Fruit fly (Drosophila melanogaster) whole organism, prepupa: ENCODE results near the gene THADA.

Experiments
- CG11294 ChIP-seq: fragments of 200-800 bp; sonication (Bioruptor generic); IDR thresholded peaks from 2 replicates; pipeline ENCODE4 v1.3.6; 2022; ENCODE audit warnings: missing biosample characterization, missing genetic modification characterization
- CG11762 ChIP-seq: fragments of 200-800 bp; sonication (Bioruptor generic); optimal IDR thresholded peaks from 3 replicates; lab custom pipeline; 2016; ENCODE audit warnings: missing biosample characterization, missing genetic modification characterization; ENCODE audit not compliant: insufficient read depth
- CG11902 ChIP-seq: fragments of 200-800 bp; sonication (Bioruptor generic); optimal IDR thresholded peaks from 3 replicates; lab custom pipeline; 2016; ENCODE audit warnings: missing biosample characterization, missing genetic modification characterization
- CG15336 ChIP-seq: fragments of 200-800 bp; sonication (Bioruptor generic); IDR thresholded peaks from 2 replicates; pipeline ENCODE4 v1.3.6; 2022; ENCODE audit warnings: missing biosample characterization, missing genetic modification characterization
- CG1621 ChIP-seq: fragments of 200-800 bp; sonication (Bioruptor generic); optimal IDR thresholded peaks from 3 replicates; lab custom pipeline; 2018; ENCODE audit warnings: missing biosample characterization, mild to moderate bottlenecking, missing genetic modification characterization
- CG16779 ChIP-seq: fragments of 200-800 bp; sonication (Bioruptor generic); optimal IDR thresholded peaks from 3 replicates; lab custom pipeline; 2017; ENCODE audit warnings: missing biosample characterization, mild to moderate bottlenecking, missing genetic modification characterization
- CG31627 ChIP-seq: fragments of 200-800 bp; sonication (Bioruptor generic); optimal IDR thresholded peaks from 3 replicates; lab custom pipeline; 2016; ENCODE audit warnings: missing biosample characterization, missing genetic modification characterization
- CG34406 ChIP-seq: fragments of 200-800 bp; sonication (Bioruptor generic); optimal IDR thresholded peaks from 3 replicates; lab custom pipeline; 2016; ENCODE audit warnings: missing biosample characterization, missing genetic modification characterization
- CG3919 ChIP-seq: fragments of 200-800 bp; sonication (Bioruptor generic); optimal IDR thresholded peaks from 3 replicates; lab custom pipeline; 2016; ENCODE audit warnings: missing biosample characterization, missing genetic modification characterization
- CG4318 ChIP-seq: fragments of 200-800 bp; sonication (Bioruptor generic); optimal IDR thresholded peaks from 3 replicates; lab custom pipeline; 2017; ENCODE audit warnings: missing biosample characterization, mild to moderate bottlenecking, missing genetic modification characterization
- CG6163 ChIP-seq: fragments of 200-800 bp; sonication (Bioruptor generic); IDR thresholded peaks from 3 replicates; pipeline ENCODE4 v1.3.6; 2022; ENCODE audit warnings: missing biosample characterization, missing genetic modification characterization
- CG6276 ChIP-seq: fragments of 200-800 bp; sonication (Bioruptor generic); optimal IDR thresholded peaks from 2 replicates; lab custom pipeline; 2017; ENCODE audit warnings: missing biosample characterization, mild to moderate bottlenecking, missing genetic modification characterization
- CG6808 ChIP-seq: fragments of 200-800 bp; sonication (Bioruptor generic); optimal IDR thresholded peaks from 3 replicates; lab custom pipeline; 2017; ENCODE audit warnings: missing biosample characterization, missing genetic modification characterization, mild to moderate bottlenecking, moderate library complexity, missing genetic modification reagents
- CG6854 ChIP-seq: fragments of 200-800 bp; sonication (Bioruptor generic); optimal IDR thresholded peaks from 2 replicates; lab custom pipeline; 2017; ENCODE audit warnings: missing biosample characterization, mild to moderate bottlenecking, missing genetic modification characterization
- CG7368 ChIP-seq: fragments of 200-800 bp; sonication (Bioruptor generic); optimal IDR thresholded peaks from 3 replicates; lab custom pipeline; 2016; ENCODE audit warnings: missing biosample characterization, missing genetic modification characterization
- CG8119 ChIP-seq: fragments of 200-800 bp; sonication (Bioruptor generic); IDR thresholded peaks from 3 replicates; pipeline ENCODE4 v1.3.6; 2022; ENCODE audit warnings: missing biosample characterization, missing genetic modification characterization
- CG8319 ChIP-seq: fragments of 200-800 bp; sonication (Bioruptor generic); optimal IDR thresholded peaks from 3 replicates; lab custom pipeline; 2016; ENCODE audit warnings: missing biosample characterization, missing genetic modification characterization
- CG9139 ChIP-seq: fragments of 200-800 bp; sonication (Bioruptor generic); optimal IDR thresholded peaks from 3 replicates; lab custom pipeline; 2017; ENCODE audit warnings: missing biosample characterization, mild to moderate bottlenecking, missing genetic modification characterization
- Eip75B ChIP-seq: fragments of 200-800 bp; sonication (Bioruptor generic); optimal IDR thresholded peaks from 3 replicates; lab custom pipeline; 2016; ENCODE audit warnings: missing biosample characterization, missing genetic modification characterization
- Eip78C ChIP-seq: fragments of 200-800 bp; sonication (Bioruptor generic); peaks from one replicate; lab custom pipeline; 2016; ENCODE audit warnings: missing biosample characterization, missing genetic modification characterization
- Eip93F ChIP-seq: fragments of 200-800 bp; sonication (Bioruptor generic); optimal IDR thresholded peaks from 2 replicates; lab custom pipeline; 2016; ENCODE audit warnings: missing biosample characterization, mild to moderate bottlenecking, missing genetic modification characterization
- Ets96B ChIP-seq: fragments of 200-800 bp; optimal IDR thresholded peaks from 2 replicates; lab custom pipeline; 2019; ENCODE audit warnings: missing biosample characterization, mild to moderate bottlenecking, missing genetic modification characterization, moderate library complexity
- Hr4 ChIP-seq: fragments of 200-800 bp; sonication (Bioruptor generic); optimal IDR thresholded peaks from 3 replicates; lab custom pipeline; 2016; ENCODE audit warnings: missing biosample characterization, missing genetic modification characterization
- Lpt ChIP-seq: fragments of 200-800 bp; sonication (Bioruptor generic); optimal IDR thresholded peaks from 3 replicates; lab custom pipeline; 2016; ENCODE audit warnings: missing biosample characterization, missing genetic modification characterization
- Met ChIP-seq: fragments of 200-800 bp; sonication (Bioruptor generic); optimal IDR thresholded peaks from 3 replicates; lab custom pipeline; 2016; ENCODE audit warnings: missing biosample characterization, missing genetic modification characterization
- OdsH ChIP-seq: fragments of 200-800 bp; sonication (Bioruptor generic); optimal IDR thresholded peaks from 3 replicates; lab custom pipeline; 2016; ENCODE audit warnings: missing biosample characterization, missing genetic modification characterization
- Sox102F ChIP-seq: fragments of 200-800 bp; sonication (Bioruptor generic); optimal IDR thresholded peaks from 2 replicates; lab custom pipeline; 2016; ENCODE audit warnings: missing biosample characterization, mild to moderate bottlenecking, missing genetic modification characterization
- acj6 ChIP-seq: fragments of 200-800 bp; sonication (Bioruptor generic); optimal IDR thresholded peaks from 3 replicates; lab custom pipeline; 2016; ENCODE audit warnings: missing biosample characterization, missing genetic modification characterization
- cyc ChIP-seq: fragments of 200-800 bp; sonication (Bioruptor generic); optimal IDR thresholded peaks from 3 replicates; lab custom pipeline; 2016; ENCODE audit warnings: missing biosample characterization, missing genetic modification characterization
- dac ChIP-seq: fragments of 200-800 bp; sonication (Bioruptor generic); optimal IDR thresholded peaks from 2 replicates; lab custom pipeline; 2017; ENCODE audit warnings: missing biosample characterization, mild to moderate bottlenecking, missing genetic modification characterization
- eg ChIP-seq: fragments of 200-800 bp; sonication (Bioruptor generic); IDR thresholded peaks from 3 replicates; pipeline ENCODE4 v1.3.6; 2022; ENCODE audit warnings: missing biosample characterization, missing genetic modification characterization
- fkh ChIP-seq: fragments of 200-800 bp; sonication (Bioruptor generic); optimal IDR thresholded peaks from 3 replicates; lab custom pipeline; 2017; ENCODE audit warnings: missing biosample characterization, mild to moderate bottlenecking, missing genetic modification characterization, moderate library complexity
- net ChIP-seq: fragments of 200-800 bp; sonication (Bioruptor generic); optimal IDR thresholded peaks from 3 replicates; lab custom pipeline; 2016; ENCODE audit warnings: missing biosample characterization, missing genetic modification characterization
- pdm3 ChIP-seq: fragments of 200-800 bp; sonication (Bioruptor generic); optimal IDR thresholded peaks from 3 replicates; lab custom pipeline; 2016; ENCODE audit warnings: missing biosample characterization, missing genetic modification characterization
- salr ChIP-seq, 2 experiments: fragments of 200-800 bp; sonication (Bioruptor generic); optimal IDR thresholded peaks; 3 replicates each; lab custom pipeline; 2016 to 2018; ENCODE audit warnings: missing biosample characterization in 2 of 2, missing genetic modification characterization in 2 of 2, mild to moderate bottlenecking in 1 of 2
- spab ChIP-seq: fragments of 200-800 bp; sonication (Bioruptor generic); optimal IDR thresholded peaks from 2 replicates; lab custom pipeline; 2017; ENCODE audit warnings: missing biosample characterization, mild to moderate bottlenecking, missing genetic modification characterization, missing genetic modification reagents
- ss ChIP-seq, 2 experiments: fragments of 200-800 bp; sonication (Bioruptor generic); optimal IDR thresholded peaks; 2 replicates in 1 of 2; 3 replicates in 1 of 2; lab custom pipeline; 2017 to 2018; ENCODE audit warnings: mild to moderate bottlenecking in 2 of 2, missing biosample characterization in 2 of 2, missing genetic modification characterization in 2 of 2, moderate library complexity in 1 of 2
- svp ChIP-seq: fragments of 200-800 bp; sonication (Bioruptor generic); peaks from one replicate; lab custom pipeline; 2016; ENCODE audit warnings: missing biosample characterization, missing genetic modification characterization

THADA gene

dm6 chrX:19875059-19875458 lies 9.7 kb upstream of the THADA start (continued):
- TF ChIP-seq Ets96B (tag; lab: Kevin White, UChicago) (peak; percentile 94), Met (GFP tag; lab: Kevin White, UChicago) (peak; percentile 88), salr (GFP tag; optimal IDR thresholded peaks at IDR 0.05; lab: Kevin White, UChicago) (peak; percentile 76 to 95), ss (GFP tag; optimal IDR thresholded peaks at IDR 0.05; lab: Kevin White, UChicago) (peak; percentile 93 to 95), CG31627 (GFP tag; lab: Kevin White, UChicago) (peak; percentile 86), CG4318 (peak; percentile 89), CG16779 (peak; percentile 93), CG6163 (GFP tag; lab: Robert Waterston, UW) (peak; percentile 87), Hr4 (peak; percentile 94), CG9139 (GFP tag; lab: Kevin White, UChicago) (peak; percentile 89), CG8319 (peak; percentile 82), Sox102F (GFP tag; lab: Kevin White, UChicago) (peak; percentile 88), fkh (GFP tag; lab: Kevin White, UChicago) (no peak), pdm3 (peak; percentile 95), CG6808 (peak; percentile 93), Eip78C (peak; percentile 98), CG1621 (tag; lab: Kevin White, UChicago) (peak; percentile 91), net (GFP tag; lab: Kevin White, UChicago) (peak; percentile 94), CG6276 (GFP tag; lab: Kevin White, UChicago) (peak; percentile 96), CG34406 (peak; percentile 92), Eip75B (GFP tag; lab: Kevin White, UChicago) (peak; percentile 95), Lpt (peak; percentile 92), CG15336 (peak; percentile 96), OdsH (peak; percentile 94), CG7368 (GFP tag; lab: Kevin White, UChicago) (peak; percentile 88), CG11902 (GFP tag; lab: Kevin White, UChicago) (peak; percentile 78), CG6854 (GFP tag; lab: Kevin White, UChicago) (peak; percentile 65), spab (GFP tag; lab: Kevin White, UChicago) (peak; percentile 94), CG11294 (GFP tag; lab: Robert Waterston, UW) (peak; percentile 80)

DNA sequence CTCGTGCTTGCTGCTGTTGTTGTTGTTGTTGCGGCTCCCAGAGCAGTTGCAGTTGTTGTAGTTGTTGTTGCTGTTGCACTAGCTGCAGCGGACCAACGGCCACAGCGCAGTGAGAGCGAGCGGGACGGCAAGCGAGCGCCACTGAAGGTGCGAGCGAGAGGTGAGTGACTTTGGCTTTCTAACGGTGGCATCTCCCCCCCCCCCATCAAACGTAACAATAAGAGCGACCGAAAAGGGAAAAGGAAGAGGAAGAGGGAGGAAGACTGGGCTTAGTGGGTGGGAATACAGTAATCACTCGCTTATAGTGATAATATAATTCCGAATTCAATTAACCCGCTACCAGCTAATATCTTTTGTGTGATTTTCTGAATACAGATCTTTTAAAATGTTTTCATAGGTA lies 1.7 kb upstream of the THADA start:
- TF ChIP-seq Sox102F (GFP tag; lab: Kevin White, UChicago), result no peak
- TF ChIP-seq CG11902 (GFP tag; lab: Kevin White, UChicago), result no peak
- TF ChIP-seq eg (GFP tag; lab: Robert Waterston, UW), result 0 out of 3 replicates have a peak, but pooled peaks have one; percentile 40

dm6 chrX:19866145-19866972 lies 1.0 kb upstream of the THADA start, which contains the start of gene Hers:
Gene Hers, plus strand, starts transcription at chrX:19866146.
- TF ChIP-seq CG6808 (peak; percentile 22), eg (GFP tag; lab: Robert Waterston, UW) (0 out of 3 replicates have a peak, but pooled peaks have one; percentile 8), CG6163 (GFP tag; lab: Robert Waterston, UW) (peak; percentile 26; the same call in 1 of the 3 replicates), svp (GFP tag; lab: Kevin White, UChicago) (peak; percentile 63), dac (GFP tag; lab: Kevin White, UChicago) (no peak), fkh (GFP tag; lab: Kevin White, UChicago) (peak; percentile 73), Eip78C (peak; percentile 66), Lpt (no peak)

dm6 chrX:19859331-19859730 lies 6.0 kb downstream of the THADA start:
- no peak for TF ChIP-seq CG8119 (GFP tag; lab: Robert Waterston, UW)
- no peak for TF ChIP-seq net (GFP tag; lab: Kevin White, UChicago)
- TF ChIP-seq CG7368 (GFP tag; lab: Kevin White, UChicago), result no peak
- no peak for TF ChIP-seq CG11762 (GFP tag; lab: Kevin White, UChicago)
- TF ChIP-seq CG3919, result no peak
- TF ChIP-seq acj6 (GFP tag; lab: Kevin White, UChicago), result no peak
- TF ChIP-seq Eip78C, result no peak
- no peak for TF ChIP-seq cyc (GFP tag; lab: Kevin White, UChicago)
- TF ChIP-seq CG34406, result no peak
- TF ChIP-seq Ets96B (tag; lab: Kevin White, UChicago), result no peak
- no peak for TF ChIP-seq Eip93F (GFP tag; lab: Kevin White, UChicago)
- TF ChIP-seq, all 60 proteins: peak for 0
